Fruit fly (Drosophila melanogaster): ENCODE measurements around the gene bcn92.

bcn92 gene

DNA sequence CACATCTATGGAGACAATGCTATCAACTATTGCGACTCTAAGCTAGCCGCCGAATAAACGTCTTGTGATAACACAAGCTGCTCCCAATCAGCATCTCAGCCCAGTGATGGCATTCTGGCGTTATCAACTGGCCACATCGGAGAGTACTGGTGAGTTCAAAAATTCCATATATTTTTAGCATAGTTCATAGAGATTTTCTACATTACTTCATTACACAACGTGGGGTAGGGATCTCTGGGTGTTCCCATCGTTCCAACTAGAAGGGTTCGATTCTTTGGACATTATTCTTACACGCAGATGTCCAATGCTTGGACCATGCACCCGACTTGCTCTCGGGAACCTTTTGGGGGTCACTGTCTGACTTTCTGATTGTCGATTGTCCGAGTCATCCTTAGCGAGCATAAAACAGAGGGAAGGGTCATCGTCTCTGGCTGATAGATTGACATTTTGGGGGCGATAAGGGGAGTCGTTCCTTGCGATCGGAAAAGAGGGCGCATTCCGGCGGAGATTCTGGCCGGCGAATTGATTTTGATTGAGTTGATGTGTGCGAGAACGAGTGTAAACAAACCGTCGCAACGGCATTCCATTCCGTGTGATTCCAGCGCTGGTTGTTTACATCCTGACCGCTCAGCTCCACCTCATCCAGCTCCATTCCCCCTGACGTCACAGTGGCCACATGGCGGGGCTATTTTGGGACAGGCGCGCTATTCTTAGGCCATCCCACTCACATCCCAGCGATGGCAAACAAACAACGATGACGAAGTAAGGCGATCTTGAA, 12.9 kb upstream of the bcn92 start, which contains the start of the genes Cyp4d1 and CG3630:
TSS of gene Cyp4d1 (minus strand) at position 51 of the 778 bp plus-strand sequence.
TSS of gene CG3630 (plus strand) at position 67 of the 778 bp plus-strand sequence.
- TF ChIP-seq Rel (GFP tag; optimal IDR thresholded peaks at IDR 0.05) (no peak), Rel (tag; optimal IDR thresholded peaks at IDR 0.05) (peak; percentile 92), Hr78 (GFP tag; optimal IDR thresholded peaks at IDR 0.05) (no peak), jim (GFP tag; optimal IDR thresholded peaks at IDR 0.05) (no peak)

DNA sequence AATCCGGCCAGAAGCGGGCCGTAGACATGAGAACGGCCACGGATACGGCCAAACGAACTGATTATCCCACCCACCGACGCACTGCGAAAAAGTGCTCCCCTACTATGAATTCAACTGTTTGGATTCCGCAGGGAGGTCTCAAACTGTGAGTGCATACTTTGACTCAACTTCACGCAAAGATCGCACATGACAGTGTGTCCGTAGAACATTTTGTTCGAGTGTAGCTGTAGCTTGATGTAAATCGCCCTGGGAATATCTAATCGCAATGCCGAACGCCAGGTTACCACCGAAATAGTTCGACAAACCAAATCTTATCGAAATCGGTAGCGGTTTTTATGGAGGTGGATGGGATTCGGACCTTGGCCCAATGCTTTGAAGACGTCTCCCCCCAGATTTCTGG, 11.6 kb upstream of the bcn92 start:
- TF ChIP-seq Sp1 (GFP tag; optimal IDR thresholded peaks at IDR 0.05) (no peak), brk (GFP tag; optimal IDR thresholded peaks at IDR 0.05) (no peak), CG9705 (GFP tag; optimal IDR thresholded peaks at IDR 0.05) (no peak), Hr83 (GFP tag; optimal IDR thresholded peaks at IDR 0.05; ENCODE audit: poor library complexity, severe bottlenecking) (no peak), pan (optimal IDR thresholded peaks at IDR 0.05) (no peak), sv (GFP tag; optimal IDR thresholded peaks at IDR 0.05) (no peak), foxo (GFP tag; optimal IDR thresholded peaks at IDR 0.05) (no peak), Dfd (GFP tag; optimal IDR thresholded peaks at IDR 0.05) (no peak), CrebA (GFP tag; optimal IDR thresholded peaks at IDR 0.05; ENCODE audit: borderline replicate concordance) (no peak), Vsx2 (GFP tag; optimal IDR thresholded peaks at IDR 0.05; ENCODE audit: partially characterized antibody) (no peak)

DNA sequence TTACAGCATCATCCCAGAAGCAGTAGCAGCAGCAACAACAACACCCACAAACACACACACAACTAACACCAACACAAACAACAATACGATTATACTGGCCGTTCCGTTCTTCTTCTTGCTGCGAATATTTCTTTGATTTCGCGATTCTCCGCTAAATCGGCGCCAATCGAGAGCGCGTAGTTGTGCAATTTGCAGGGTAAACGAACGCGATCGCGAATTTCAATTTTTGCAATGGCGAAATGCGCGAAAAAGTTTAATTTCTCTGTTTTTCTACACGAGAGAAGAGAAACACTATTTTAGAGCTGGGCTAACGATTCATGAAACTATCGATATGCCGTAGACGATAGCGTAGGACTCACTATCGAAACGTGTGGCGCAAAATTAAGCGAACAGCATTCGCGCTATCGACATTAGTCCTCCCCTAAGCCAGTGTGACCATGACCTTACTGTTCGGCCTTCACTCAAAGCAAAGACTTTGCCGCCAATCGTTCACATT, 9.3 kb upstream of the bcn92 start, which contains the start of gene wapl:
TSS of gene wapl (minus strand) at position 316 of the 496 bp plus-strand sequence.
- TF ChIP-seq foxo (GFP tag; optimal IDR thresholded peaks at IDR 0.05): peak in 1 of 2 experiments; percentile 39
- peak; percentile 25 for TF ChIP-seq fru (GFP tag; optimal IDR thresholded peaks at IDR 0.05)
- no peak for TF ChIP-seq tai (GFP tag; optimal IDR thresholded peaks at IDR 0.05)
- no peak for TF ChIP-seq sage (GFP tag; optimal IDR thresholded peaks at IDR 0.05)
- peak; percentile 82 for TF ChIP-seq Hr83 (GFP tag; optimal IDR thresholded peaks at IDR 0.05; ENCODE audit: poor library complexity, severe bottlenecking)
- peak; percentile 27 for TF ChIP-seq h (GFP tag; optimal IDR thresholded peaks at IDR 0.05)
- TF ChIP-seq dmrt93B (GFP tag; optimal IDR thresholded peaks at IDR 0.05): no peak
- no peak for TF ChIP-seq brk (GFP tag; optimal IDR thresholded peaks at IDR 0.05)
- TF ChIP-seq Jra (GFP tag; optimal IDR thresholded peaks at IDR 0.05): peak; percentile 75
- TF ChIP-seq rgr (GFP tag; optimal IDR thresholded peaks at IDR 0.05): peak; percentile 37
- peak; percentile 7 for TF ChIP-seq psq (GFP tag; optimal IDR thresholded peaks at IDR 0.05)
- no peak for TF ChIP-seq Rel (GFP tag; optimal IDR thresholded peaks at IDR 0.05)
- peak; percentile 6 for TF ChIP-seq Rel (tag; optimal IDR thresholded peaks at IDR 0.05)

DNA sequence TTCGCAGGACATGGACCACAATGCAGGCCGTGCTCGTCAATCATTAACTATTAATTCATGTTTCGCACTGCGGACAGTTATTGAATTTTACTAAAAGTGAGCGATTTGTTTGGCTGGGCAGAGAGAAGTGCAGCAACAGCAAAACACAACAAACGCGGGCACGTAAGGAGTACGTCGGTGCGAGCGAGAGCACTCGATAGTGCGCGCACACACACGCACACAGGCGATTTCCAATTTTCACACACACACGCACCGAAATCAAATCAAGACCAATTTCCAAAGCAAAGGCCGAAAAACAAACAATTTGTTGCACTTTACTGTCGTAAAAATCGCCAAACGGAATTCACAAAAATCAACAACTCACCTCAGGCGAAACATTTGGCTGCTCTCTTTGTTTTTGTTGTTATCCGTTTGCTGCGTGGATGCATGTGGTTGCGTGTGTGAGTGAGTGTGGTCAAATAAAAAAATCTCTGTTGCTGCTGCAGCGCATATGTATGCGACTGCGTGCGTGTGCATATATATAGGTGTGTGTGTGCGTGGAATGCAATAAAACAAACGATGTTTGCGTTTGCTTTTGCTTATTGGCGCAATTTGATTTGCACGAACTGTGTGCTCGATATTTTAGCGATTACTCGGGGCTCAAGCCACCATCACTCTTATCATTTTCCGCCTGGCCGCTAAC, 8.6 kb upstream of the bcn92 start:
- no peak for TF ChIP-seq br (GFP tag; optimal IDR thresholded peaks at IDR 0.05)
- no peak for TF ChIP-seq sage (GFP tag; optimal IDR thresholded peaks at IDR 0.05)
- no peak for TF ChIP-seq rgr (GFP tag; optimal IDR thresholded peaks at IDR 0.05)
- TF ChIP-seq Hr78 (GFP tag; optimal IDR thresholded peaks at IDR 0.05): peak; percentile 46
- TF ChIP-seq Rel (GFP tag; optimal IDR thresholded peaks at IDR 0.05): no peak
- no peak for TF ChIP-seq Rel (tag; optimal IDR thresholded peaks at IDR 0.05)
- no peak for TF ChIP-seq lola (GFP tag; optimal IDR thresholded peaks at IDR 0.05)
- TF ChIP-seq sv (GFP tag; optimal IDR thresholded peaks at IDR 0.05): no peak
- TF ChIP-seq Sp1 (GFP tag; optimal IDR thresholded peaks at IDR 0.05): peak; percentile 2
- TF ChIP-seq GATAd (GFP tag; optimal IDR thresholded peaks at IDR 0.05): no peak
- no peak for TF ChIP-seq dl (GFP tag; optimal IDR thresholded peaks at IDR 0.05; ENCODE audit: insufficient read depth in 1 of 2, partially characterized antibody in 2 of 2)
- no peak for TF ChIP-seq Vsx2 (GFP tag; optimal IDR thresholded peaks at IDR 0.05; ENCODE audit: partially characterized antibody)
- TF ChIP-seq Abd-B (GFP tag; optimal IDR thresholded peaks at IDR 0.05): peak; percentile 74
- peak; percentile 83 for TF ChIP-seq N (GFP tag; optimal IDR thresholded peaks at IDR 0.05)
- TF ChIP-seq jim (GFP tag; optimal IDR thresholded peaks at IDR 0.05): no peak
- TF ChIP-seq Jra (GFP tag; optimal IDR thresholded peaks at IDR 0.05): no peak
- TF ChIP-seq Dif (GFP tag; optimal IDR thresholded peaks at IDR 0.05; ENCODE audit: partially characterized antibody): no peak
- TF ChIP-seq OdsH (GFP tag; optimal IDR thresholded peaks at IDR 0.05): no peak
- no peak for TF ChIP-seq dsf (GFP tag; optimal IDR thresholded peaks at IDR 0.05; ENCODE audit: borderline replicate concordance)
- no peak for TF ChIP-seq Mio (GFP tag; optimal IDR thresholded peaks at IDR 0.05)
- no peak for TF ChIP-seq Hnf4 (GFP tag; optimal IDR thresholded peaks at IDR 0.05)
- TF ChIP-seq foxo (GFP tag; optimal IDR thresholded peaks at IDR 0.05): no peak
- TF ChIP-seq HLH106 (tag; optimal IDR thresholded peaks at IDR 0.05): no peak
- TF ChIP-seq CrebA (GFP tag; optimal IDR thresholded peaks at IDR 0.05; ENCODE audit: borderline replicate concordance): no peak
- no peak for TF ChIP-seq woc (GFP tag; optimal IDR thresholded peaks at IDR 0.05)
- no peak for TF ChIP-seq brk (GFP tag; optimal IDR thresholded peaks at IDR 0.05)

Measured in whole organism, wandering third instar larva.